Worm (Caenorhabditis elegans): Measurements from ENCODE around the gene srh-32.

DNA sequence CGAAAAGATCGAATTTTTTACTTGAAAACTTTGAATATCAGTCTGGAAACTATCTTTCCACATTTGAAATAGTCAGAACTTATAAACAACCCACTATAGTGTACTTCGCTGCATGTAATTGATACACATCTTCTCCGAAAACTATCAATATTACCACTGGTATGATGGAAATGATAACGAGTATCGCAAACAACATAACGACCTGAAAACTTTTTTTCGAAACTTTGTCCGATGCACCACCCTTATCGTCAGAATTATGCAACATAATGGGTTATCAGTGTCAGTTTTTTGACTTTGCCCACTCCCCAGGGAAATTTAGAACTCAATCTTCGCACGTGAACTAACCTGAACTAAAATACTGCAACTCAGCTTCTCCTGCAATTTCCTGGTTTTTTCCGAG is 38.8 kb upstream of the srh-32 start:
- TF ChIP-seq him-1 (tag; optimal IDR thresholded peaks at IDR 0.05): no peak
- no peak for TF ChIP-seq dao-5 (tag; optimal IDR thresholded peaks at IDR 0.05)
